Worm (Caenorhabditis elegans): ENCODE results near the gene nhr-150.

Gene nhr-150

ce11 chrV:15481374-15481773, at the start of gene nhr-150:
Gene nhr-150 (minus strand): TSS chrV:15481465.
- TF ChIP-seq W03F9.2 (tag; optimal IDR thresholded peaks at IDR 0.05) = no peak
- TF ChIP-seq dao-5 (tag; optimal IDR thresholded peaks at IDR 0.05) = no peak
- no peak for TF ChIP-seq him-1 (tag; optimal IDR thresholded peaks at IDR 0.05)

ce11 chrV:15529069-15529468, 47.8 kb upstream of the nhr-150 start, which contains the start of gene srh-276:
Gene srh-276 (plus strand): TSS chrV:15529369.
- TF ChIP-seq W03F9.2 (tag; optimal IDR thresholded peaks at IDR 0.05) = no peak
- no peak for TF ChIP-seq dao-5 (tag; optimal IDR thresholded peaks at IDR 0.05)
- TF ChIP-seq him-1 (tag; optimal IDR thresholded peaks at IDR 0.05) = no peak

- TF ChIP-seq him-1 (tag; optimal IDR thresholded peaks at IDR 0.05) (no peak), W03F9.2 (tag; optimal IDR thresholded peaks at IDR 0.05) (no peak), dao-5 (tag; optimal IDR thresholded peaks at IDR 0.05) (no peak)
Measured at ce11 chrV:15521920-15522319, 40.7 kb upstream of the nhr-150 start, which contains the start of gene lgc-31. Gene lgc-31 (minus strand): TSS chrV:15522020.

ce11 chrV:15520398-15520797, 39.1 kb upstream of the nhr-150 start:
- TF ChIP-seq W03F9.2 (tag; optimal IDR thresholded peaks at IDR 0.05) = no peak
- no peak for TF ChIP-seq him-1 (tag; optimal IDR thresholded peaks at IDR 0.05)
- TF ChIP-seq dao-5 (tag; optimal IDR thresholded peaks at IDR 0.05) = no peak

ce11 chrV:15519845-15520244, 38.6 kb upstream of the nhr-150 start:
- TF ChIP-seq dao-5 (tag; optimal IDR thresholded peaks at IDR 0.05) = no peak
- no peak for TF ChIP-seq W03F9.2 (tag; optimal IDR thresholded peaks at IDR 0.05)
- TF ChIP-seq him-1 (tag; optimal IDR thresholded peaks at IDR 0.05) = no peak

ce11 chrV:15517413-15517812, 36.1 kb upstream of the nhr-150 start, which contains the start of gene F21A3.3:
Gene F21A3.3 (plus strand): TSS chrV:15517713.
- TF ChIP-seq him-1 (tag; optimal IDR thresholded peaks at IDR 0.05) (no peak), dao-5 (tag; optimal IDR thresholded peaks at IDR 0.05) (no peak), W03F9.2 (tag; optimal IDR thresholded peaks at IDR 0.05) (no peak)

ce11 chrV:15516476-15516875, 35.2 kb upstream of the nhr-150 start:
- TF ChIP-seq dao-5 (tag; optimal IDR thresholded peaks at IDR 0.05) (no peak), him-1 (tag; optimal IDR thresholded peaks at IDR 0.05) (no peak), W03F9.2 (tag; optimal IDR thresholded peaks at IDR 0.05) (no peak)

ce11 chrV:15515365-15515764, 34.1 kb upstream of the nhr-150 start:
- TF ChIP-seq W03F9.2 (tag; optimal IDR thresholded peaks at IDR 0.05) = no peak

- TF ChIP-seq dao-5 (tag; optimal IDR thresholded peaks at IDR 0.05) (no peak), W03F9.2 (tag; optimal IDR thresholded peaks at IDR 0.05) (no peak), him-1 (tag; optimal IDR thresholded peaks at IDR 0.05) (no peak)
Measured at ce11 chrV:15512856-15513756, 31.8 kb upstream of the nhr-150 start.

ce11 chrV:15511613-15512216, 30.4 kb upstream of the nhr-150 start, which contains the start of gene rpl-38:
Gene rpl-38 (plus strand): TSS chrV:15512166.
- TF ChIP-seq him-1 (tag; optimal IDR thresholded peaks at IDR 0.05) (peak; percentile 55), W03F9.2 (tag; optimal IDR thresholded peaks at IDR 0.05) (no peak), dao-5 (tag; optimal IDR thresholded peaks at IDR 0.05) (no peak)

- TF ChIP-seq W03F9.2 (tag; optimal IDR thresholded peaks at IDR 0.05) (no peak), dao-5 (tag; optimal IDR thresholded peaks at IDR 0.05) (peak; percentile 5)
Measured at ce11 chrV:15505068-15505467, 23.8 kb upstream of the nhr-150 start.

- no peak for TF ChIP-seq W03F9.2 (tag; optimal IDR thresholded peaks at IDR 0.05)
- TF ChIP-seq him-1 (tag; optimal IDR thresholded peaks at IDR 0.05) = no peak
- TF ChIP-seq dao-5 (tag; optimal IDR thresholded peaks at IDR 0.05) = no peak
Measured at ce11 chrV:15503603-15504002, 22.3 kb upstream of the nhr-150 start.

ce11 chrV:15499099-15499498, 17.8 kb upstream of the nhr-150 start:
- TF ChIP-seq him-1 (tag; optimal IDR thresholded peaks at IDR 0.05) (no peak), dao-5 (tag; optimal IDR thresholded peaks at IDR 0.05) (no peak)

- no peak for TF ChIP-seq dao-5 (tag; optimal IDR thresholded peaks at IDR 0.05)
- no peak for TF ChIP-seq him-1 (tag; optimal IDR thresholded peaks at IDR 0.05)
Measured at ce11 chrV:15498434-15498833, 17.2 kb upstream of the nhr-150 start, which contains the start of gene C06B8.7. Gene C06B8.7 (plus strand): TSS chrV:15498734.
